Fruit fly (Drosophila melanogaster) whole organism: ENCODE measurements around the gene papi.

ENCODE experiments used
- Dll ChIP-seq: fragments of >200 bp; optimal IDR thresholded peaks from 2 replicates; lab custom pipeline; 2017
- EcR ChIP-seq, 2 experiments: fragments of >200 bp; optimal IDR thresholded peaks; 2 replicates each; lab custom pipeline; 2017; ENCODE audit warnings: missing biosample characterization in 2 of 2, missing genetic modification characterization in 2 of 2, missing genetic modification reagents in 2 of 2
- pan ChIP-seq: fragments of >200 bp; optimal IDR thresholded peaks from 2 replicates; lab custom pipeline; 2017
- usp ChIP-seq: fragments of >200 bp; optimal IDR thresholded peaks from 2 replicates; lab custom pipeline; 2017; ENCODE audit warnings: missing biosample characterization, missing genetic modification characterization, mixed read lengths

DNA sequence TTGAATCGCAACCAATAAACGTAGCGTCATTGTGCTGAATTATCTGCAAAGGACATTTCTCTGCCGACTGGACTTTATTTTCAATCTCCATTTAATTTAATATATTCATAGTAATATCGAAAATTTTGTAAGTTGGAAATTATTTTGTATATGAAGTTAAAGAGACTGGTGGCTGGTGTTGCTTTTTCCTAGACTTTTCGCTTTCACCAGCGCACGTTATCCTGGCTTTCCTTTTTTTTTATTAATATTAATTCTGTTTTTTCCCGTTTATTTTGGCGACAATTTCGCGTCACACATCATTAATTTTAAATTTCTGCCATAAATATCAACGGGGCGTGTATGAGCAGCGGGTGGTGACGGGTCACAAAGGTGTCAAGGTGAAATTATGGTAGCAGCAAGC is 44.7 kb downstream of the papi start, which contains the start of gene CG34049:
- TF ChIP-seq Dll (lab: Kevin White, UChicago) (no peak), pan (lab: Kevin White, UChicago) (no peak), EcR (GFP tag; optimal IDR thresholded peaks at IDR 0.05; lab: Kevin White, UChicago) (no peak), usp (GFP tag; lab: Kevin White, UChicago) (no peak)
